Fruit fly (Drosophila melanogaster) whole organism, embryonic: ENCODE data around the gene CG11617.
A peak's percentile ranks its signal among the peaks of the same experiment; 100 is the strongest.

Experiments
- Awh ChIP-seq: fragments of 200-800 bp; sonication (Bioruptor generic); IDR thresholded peaks from 2 replicates; pipeline ENCODE4, ENCODE4 v1.3.6; 2022; ENCODE audit warnings: missing biosample characterization, missing genetic modification characterization
- BEAF-32 ChIP-seq: fragments of 200-800 bp; sonication (Bioruptor generic); optimal IDR thresholded peaks from 3 replicates; lab custom pipeline; 2017; ENCODE audit warnings: missing biosample characterization, missing genetic modification characterization, mild to moderate bottlenecking, moderate library complexity, missing genetic modification reagents
- BtbVII ChIP-seq: fragments of 200-800 bp; sonication (Bioruptor generic); optimal IDR thresholded peaks from 3 replicates; lab custom pipeline; 2017; ENCODE audit warnings: missing biosample characterization, mild to moderate bottlenecking, missing genetic modification characterization
- CG10274 ChIP-seq: fragments of 200-800 bp; sonication (Bioruptor generic); optimal IDR thresholded peaks from 3 replicates; lab custom pipeline; 2017; ENCODE audit warnings: missing biosample characterization, mild to moderate bottlenecking, missing genetic modification characterization
- CG10462 ChIP-seq: fragments of 200-800 bp; sonication (Bioruptor generic); optimal IDR thresholded peaks from 2 replicates; lab custom pipeline; 2016; ENCODE audit warnings: missing biosample characterization, missing genetic modification characterization
- CG10979 ChIP-seq: fragments of 200-800 bp; sonication (Bioruptor generic); optimal IDR thresholded peaks from 2 replicates; lab custom pipeline; 2018; ENCODE audit warnings: missing biosample characterization, mild to moderate bottlenecking, missing genetic modification characterization, moderate library complexity
- CG11093 ChIP-seq: fragments of 200-800 bp; sonication (Bioruptor generic); IDR thresholded peaks from 3 replicates; pipeline ENCODE4 v1.3.6; 2022; ENCODE audit warnings: missing biosample characterization, missing genetic modification characterization
- CG11398 ChIP-seq: fragments of 200-800 bp; sonication (Bioruptor generic); optimal IDR thresholded peaks from 2 replicates; lab custom pipeline; 2016; ENCODE audit warnings: missing biosample characterization, missing genetic modification characterization
- CG2875 ChIP-seq: fragments of 200-800 bp; sonication (Bioruptor generic); optimal IDR thresholded peaks from 2 replicates; lab custom pipeline; 2017; ENCODE audit warnings: missing biosample characterization, mild to moderate bottlenecking, missing genetic modification characterization, missing genetic modification reagents
- CG31388 ChIP-seq: fragments of 200-800 bp; sonication (Bioruptor generic); optimal IDR thresholded peaks from 2 replicates; lab custom pipeline; 2016; ENCODE audit warnings: missing biosample characterization, missing genetic modification characterization
- CG43689 ChIP-seq: fragments of 200-800 bp; sonication (Bioruptor generic); IDR thresholded peaks from 2 replicates; pipeline ENCODE4 v1.3.6; 2022; ENCODE audit warnings: missing biosample characterization, missing genetic modification characterization
- CG4820 ChIP-seq: fragments of 200-800 bp; sonication (Bioruptor generic); optimal IDR thresholded peaks from 3 replicates; lab custom pipeline; 2016; ENCODE audit warnings: missing biosample characterization, missing genetic modification characterization
- CG4854 ChIP-seq: fragments of 200-800 bp; sonication (Bioruptor generic); optimal IDR thresholded peaks from 2 replicates; lab custom pipeline; 2016; ENCODE audit warnings: missing biosample characterization, missing genetic modification characterization, inconsistent platforms
- CG6689 ChIP-seq: fragments of 200-800 bp; sonication (Bioruptor generic); IDR thresholded peaks from 2 replicates; pipeline ENCODE4 v1.3.6; 2022; ENCODE audit warnings: missing biosample characterization, missing genetic modification characterization
- CG6813 ChIP-seq: fragments of 200-800 bp; sonication (Bioruptor generic); optimal IDR thresholded peaks from 2 replicates; lab custom pipeline; 2017; ENCODE audit warnings: missing biosample characterization, missing genetic modification characterization, mild to moderate bottlenecking, moderate library complexity, missing genetic modification reagents
- CG7745 ChIP-seq: fragments of 200-800 bp; sonication (Bioruptor generic); optimal IDR thresholded peaks from 2 replicates; lab custom pipeline; 2018; ENCODE audit warnings: missing biosample characterization, mild to moderate bottlenecking, missing genetic modification characterization, moderate library complexity
- CG8388 ChIP-seq: fragments of 200-800 bp; sonication (Bioruptor generic); optimal IDR thresholded peaks from 2 replicates; lab custom pipeline; 2019; ENCODE audit warnings: missing biosample characterization, mild to moderate bottlenecking, missing genetic modification characterization, moderate library complexity
- CG8924 ChIP-seq: fragments of 200-800 bp; optimal IDR thresholded peaks from 3 replicates; lab custom pipeline; 2019; ENCODE audit warnings: missing biosample characterization, mild to moderate bottlenecking, missing genetic modification characterization, moderate library complexity
- CG8944 ChIP-seq: fragments of 200-800 bp; sonication (Bioruptor generic); optimal IDR thresholded peaks from 3 replicates; lab custom pipeline; 2016; ENCODE audit warnings: missing biosample characterization, missing genetic modification characterization
- CG9215 ChIP-seq: fragments of 200-800 bp; sonication (Bioruptor generic); IDR thresholded peaks from 2 replicates; pipeline ENCODE4 v1.3.6; 2022; ENCODE audit warnings: missing biosample characterization, missing genetic modification characterization
- Dad ChIP-seq: fragments of 200-800 bp; sonication (Bioruptor generic); optimal IDR thresholded peaks from 3 replicates; lab custom pipeline; 2016; ENCODE audit warnings: missing biosample characterization, missing genetic modification characterization
- Dek ChIP-seq: fragments of 200-800 bp; sonication (Bioruptor generic); optimal IDR thresholded peaks from 3 replicates; lab custom pipeline; 2019; ENCODE audit warnings: missing biosample characterization, mild to moderate bottlenecking, missing genetic modification characterization, moderate library complexity
- Dref ChIP-seq: fragments of 200-800 bp; sonication (Bioruptor generic); IDR thresholded peaks from 2 replicates; pipeline ENCODE4 v1.3.6; 2022; ENCODE audit warnings: missing biosample characterization, missing genetic modification characterization
- GATAe ChIP-seq: fragments of 200-800 bp; sonication (Bioruptor generic); conservative IDR thresholded peaks from 2 replicates; pipeline ENCODE4 v1.3.6; 2022; ENCODE audit warnings: missing biosample characterization, missing genetic modification characterization
- Gug ChIP-seq: fragments of 200-800 bp; sonication (Bioruptor generic); IDR thresholded peaks from 4 replicates; pipeline ENCODE4 v1.3.6; 2022; ENCODE audit warnings: missing biosample characterization, missing genetic modification characterization
- HmgD ChIP-seq: fragments of 200-800 bp; sonication (Bioruptor generic); optimal IDR thresholded peaks from 3 replicates; lab custom pipeline; 2016; ENCODE audit warnings: missing biosample characterization, missing genetic modification characterization
- Max ChIP-seq: fragments of 200-800 bp; sonication (Bioruptor generic); optimal IDR thresholded peaks from 2 replicates; lab custom pipeline; 2016; ENCODE audit warnings: missing biosample characterization, mild to moderate bottlenecking, missing genetic modification characterization
- Nf-YA ChIP-seq: fragments of 200-800 bp; sonication (Bioruptor generic); IDR thresholded peaks from 2 replicates; pipeline ENCODE4 v1.3.6; 2022; ENCODE audit warnings: missing biosample characterization, missing genetic modification characterization
- Ptx1 ChIP-seq: fragments of 200-800 bp; sonication (Bioruptor generic); IDR thresholded peaks from 2 replicates; pipeline ENCODE4 v1.3.6; 2022; ENCODE audit warnings: missing biosample characterization, missing genetic modification characterization
- ash1 ChIP-seq: fragments of 200-800 bp; sonication (Bioruptor generic); optimal IDR thresholded peaks from 2 replicates; lab custom pipeline; 2018; ENCODE audit warnings: missing biosample characterization, mild to moderate bottlenecking, missing genetic modification characterization
- bcd ChIP-seq: fragments of 200-800 bp; sonication (Bioruptor generic); optimal IDR thresholded peaks from 2 replicates; lab custom pipeline; 2017; ENCODE audit warnings: missing biosample characterization, mild to moderate bottlenecking, missing genetic modification characterization
- br ChIP-seq: fragments of >200 bp; optimal IDR thresholded peaks from 2 replicates; lab custom pipeline; 2017
- crc ChIP-seq: fragments of 200-800 bp; sonication (Bioruptor generic); optimal IDR thresholded peaks from 2 replicates; lab custom pipeline; 2016; ENCODE audit warnings: missing biosample characterization, missing genetic modification characterization
- dan ChIP-seq: fragments of 200-800 bp; sonication (Bioruptor generic); IDR thresholded peaks from 2 replicates; pipeline ENCODE4 v1.3.6; 2022; ENCODE audit warnings: missing biosample characterization, missing genetic modification characterization
- dati ChIP-seq: fragments of 200-800 bp; sonication (Bioruptor generic); IDR thresholded peaks from 2 replicates; pipeline ENCODE4 v1.3.6; 2022; ENCODE audit warnings: missing biosample characterization, missing genetic modification characterization
- en ChIP-seq: fragments of 200-800 bp; sonication (Bioruptor generic); optimal IDR thresholded peaks from 2 replicates; lab custom pipeline; 2016; ENCODE audit warnings: missing biosample characterization, missing genetic modification characterization
- gcm ChIP-seq: fragments of 200-800 bp; sonication (Bioruptor generic); optimal IDR thresholded peaks from 2 replicates; lab custom pipeline; 2019; ENCODE audit warnings: missing biosample characterization, mild to moderate bottlenecking, missing genetic modification characterization, moderate library complexity
- gsb ChIP-seq: fragments of 200-800 bp; sonication (Bioruptor generic); IDR thresholded peaks from 2 replicates; pipeline ENCODE4 v1.3.6; 2022; ENCODE audit warnings: missing biosample characterization, missing genetic modification characterization
- gt ChIP-seq: fragments of 200-800 bp; sonication (Bioruptor generic); IDR thresholded peaks from 2 replicates; pipeline ENCODE4 v1.3.6; 2022; ENCODE audit warnings: missing biosample characterization, missing genetic modification characterization
- ham ChIP-seq: fragments of 200-800 bp; sonication (Bioruptor generic); IDR thresholded peaks from 2 replicates; pipeline ENCODE4 v1.3.6; 2022; ENCODE audit warnings: missing biosample characterization, missing genetic modification characterization
- lola ChIP-seq, 3 experiments: fragments of >200 bp in 2 of 3; fragments of 200-800 bp in 1 of 3; sonication (Bioruptor generic) in 1 of 3; optimal IDR thresholded peaks; 2 replicates each; lab custom pipeline; 2017 to 2019; ENCODE audit warnings: missing biosample characterization in 3 of 3, missing genetic modification characterization in 3 of 3, mild to moderate bottlenecking in 1 of 3, moderate library complexity in 1 of 3
- luna ChIP-seq: fragments of 200-800 bp; sonication (Bioruptor generic); optimal IDR thresholded peaks from 2 replicates; lab custom pipeline; 2016; ENCODE audit warnings: missing biosample characterization, missing genetic modification characterization
- mirr ChIP-seq: fragments of 200-800 bp; sonication (Bioruptor generic); optimal IDR thresholded peaks from 3 replicates; lab custom pipeline; 2018; ENCODE audit warnings: missing biosample characterization, mild to moderate bottlenecking, missing genetic modification characterization
- odd ChIP-seq: fragments of 200-800 bp; sonication (Bioruptor generic); optimal IDR thresholded peaks from 2 replicates; lab custom pipeline; 2017; ENCODE audit warnings: missing biosample characterization, mild to moderate bottlenecking, missing genetic modification characterization
- org-1 ChIP-seq: fragments of 200-800 bp; sonication (Bioruptor generic); optimal IDR thresholded peaks from 2 replicates; lab custom pipeline; 2017; ENCODE audit warnings: missing biosample characterization, missing genetic modification characterization
- pho ChIP-seq: fragments of 200-800 bp; sonication (Bioruptor generic); optimal IDR thresholded peaks from 2 replicates; lab custom pipeline; 2016; ENCODE audit warnings: missing biosample characterization, missing genetic modification characterization
- schlank ChIP-seq: fragments of 200-800 bp; sonication (Bioruptor generic); optimal IDR thresholded peaks from 2 replicates; lab custom pipeline; 2018; ENCODE audit warnings: missing biosample characterization, mild to moderate bottlenecking, missing genetic modification characterization
- sug ChIP-seq: fragments of 200-800 bp; optimal IDR thresholded peaks from 2 replicates; lab custom pipeline; 2019; ENCODE audit warnings: missing biosample characterization, mild to moderate bottlenecking, missing genetic modification characterization, moderate library complexity
- tin ChIP-seq: fragments of 200-800 bp; sonication (Bioruptor generic); optimal IDR thresholded peaks from 3 replicates; lab custom pipeline; 2016; ENCODE audit warnings: missing biosample characterization, missing genetic modification characterization
- tx ChIP-seq: fragments of 200-800 bp; sonication (Bioruptor generic); optimal IDR thresholded peaks from 2 replicates; lab custom pipeline; 2016; ENCODE audit warnings: missing biosample characterization, missing genetic modification characterization

CG11617 gene

dm6 chr2L:224599-225385 lies 17.7 kb upstream of the CG11617 start (continued):
- TF ChIP-seq CG4820 (GFP tag; lab: Kevin White, UChicago): peak; percentile 30
- TF ChIP-seq Dek (tag; lab: Kevin White, UChicago): peak; percentile 57
- TF ChIP-seq HmgD (GFP tag; lab: Kevin White, UChicago): no peak
- TF ChIP-seq GATAe: no peak
- TF ChIP-seq gsb: 0 out of 2 replicates have a peak, but pooled peaks have one; percentile 24
- peak; percentile 34 for TF ChIP-seq CG10979 (tag; lab: Kevin White, UChicago)
- 0 out of 2 replicates have a peak, but pooled peaks have one; percentile 22 for TF ChIP-seq Nf-YA (GFP tag; lab: Robert Waterston, UW)
- peak; percentile 45 for TF ChIP-seq CG6689 (GFP tag; lab: Robert Waterston, UW)
- peak; percentile 53 for TF ChIP-seq tin
- peak; percentile 30 for TF ChIP-seq tx (GFP tag; lab: Kevin White, UChicago)
- TF ChIP-seq mirr (GFP tag; lab: Kevin White, UChicago): no peak
- no peak for TF ChIP-seq ham (GFP tag; lab: Robert Waterston, UW)
- TF ChIP-seq Dad: peak; percentile 33
- TF ChIP-seq CG8944: peak; percentile 10
- peak; percentile 82 for TF ChIP-seq Gug (GFP tag; lab: Robert Waterston, UW)
- TF ChIP-seq gcm (GFP tag; lab: Kevin White, UChicago): no peak
- TF ChIP-seq lola (GFP tag; optimal IDR thresholded peaks at IDR 0.05; lab: Kevin White, UChicago): peak in 1 of 3 experiments; percentile 42
- peak; percentile 75 for TF ChIP-seq Ptx1
- TF ChIP-seq Awh (GFP tag; lab: Robert Waterston, UW): peak; percentile 45; the same call in 1 of the 2 replicates
- TF ChIP-seq CG31388: no peak
- TF ChIP-seq CG11093 (GFP tag; lab: Robert Waterston, UW): peak; percentile 56; the same call in 1 of the 3 replicates
- TF ChIP-seq en: no peak
- TF ChIP-seq bcd (GFP tag; lab: Kevin White, UChicago): peak; percentile 66
- peak; percentile 27 for TF ChIP-seq CG4854
- TF ChIP-seq org-1 (GFP tag; lab: Kevin White, UChicago): peak; percentile 48
- peak; percentile 55 for TF ChIP-seq Max (GFP tag; lab: Kevin White, UChicago)
- no peak for TF ChIP-seq gt (GFP tag; lab: Robert Waterston, UW)
- peak; percentile 25 for TF ChIP-seq BEAF-32 (GFP tag; lab: Kevin White, UChicago)
- TF ChIP-seq dan: no peak
- TF ChIP-seq dati: peak; percentile 47; the same call in 1 of the 2 replicates
- no peak for TF ChIP-seq Dref
- TF ChIP-seq odd: peak; percentile 58
- TF ChIP-seq CG2875 (GFP tag; lab: Kevin White, UChicago): peak; percentile 28
- TF ChIP-seq ash1: no peak
- TF ChIP-seq pho: peak; percentile 33
- peak; percentile 15 for TF ChIP-seq CG11398
- TF ChIP-seq CG7745 (tag; lab: Kevin White, UChicago): no peak
- TF ChIP-seq BtbVII (GFP tag; lab: Kevin White, UChicago): peak; percentile 70
- 0 out of 2 replicates have a peak, but pooled peaks have one; percentile 7 for TF ChIP-seq CG43689 (GFP tag; lab: Robert Waterston, UW)
- TF ChIP-seq schlank (tag; lab: Kevin White, UChicago): peak; percentile 25
- TF ChIP-seq CG8924 (tag; lab: Kevin White, UChicago): peak; percentile 47
- TF ChIP-seq CG9215 (GFP tag; lab: Robert Waterston, UW): peak; percentile 35
- no peak for TF ChIP-seq luna (GFP tag; lab: Kevin White, UChicago)
- peak; percentile 1 for TF ChIP-seq crc (GFP tag; lab: Kevin White, UChicago)
- peak; percentile 22 for TF ChIP-seq CG10462 (GFP tag; lab: Kevin White, UChicago)
- TF ChIP-seq sug (tag; lab: Kevin White, UChicago): peak; percentile 52
- peak; percentile 42 for TF ChIP-seq CG6813 (GFP tag; lab: Kevin White, UChicago)
- no peak for TF ChIP-seq CG8388 (GFP tag; lab: Kevin White, UChicago)
- no peak for TF ChIP-seq br
- TF ChIP-seq CG10274 (GFP tag; lab: Kevin White, UChicago): no peak
